Worm (Caenorhabditis elegans): Measurements from ENCODE around the gene str-185.

DNA sequence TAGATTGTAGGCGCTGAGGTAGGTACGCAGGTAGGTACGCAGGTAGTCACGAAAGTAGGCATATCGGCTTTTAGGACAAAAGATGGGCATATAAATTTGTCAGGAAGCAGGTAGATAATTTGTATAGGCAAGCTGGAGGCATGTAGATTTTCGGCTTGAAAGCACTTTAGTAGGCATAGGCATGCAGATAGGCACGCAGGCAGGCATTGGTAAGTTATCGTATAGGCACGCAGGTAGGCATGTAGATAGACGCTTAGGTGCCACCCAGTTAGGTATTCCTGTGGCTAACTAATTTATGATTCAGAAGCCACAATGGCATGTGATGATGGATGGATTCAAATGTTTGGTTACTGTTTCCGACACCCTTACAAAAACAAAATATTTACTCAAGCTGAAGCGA, 6.8 kb downstream of the str-185 start:
- no peak for TF ChIP-seq dao-5 (tag; optimal IDR thresholded peaks at IDR 0.05)
- no peak for TF ChIP-seq W03F9.2 (tag; optimal IDR thresholded peaks at IDR 0.05)
